Worm (Caenorhabditis elegans): ENCODE measurements around the gene F07C3.2.

Gene F07C3.2

ce11 chrV:9255480-9255879, 29.6 kb downstream of the F07C3.2 start:
- TF ChIP-seq scrt-1 (GFP tag; IDR thresholded peaks at IDR 0.05) (no peak), aly-1 (tag; optimal IDR thresholded peaks at IDR 0.05) (no peak), B0310.2 (tag; optimal IDR thresholded peaks at IDR 0.05) (no peak), flt-1 (GFP tag; IDR thresholded peaks at IDR 0.05) (no peak), F13C5.2 (tag; optimal IDR thresholded peaks at IDR 0.05) (no peak), ets-7 (tag; optimal IDR thresholded peaks at IDR 0.05) (no peak), tbx-11 (GFP tag; IDR thresholded peaks at IDR 0.05) (no peak), ceh-36 (tag; optimal IDR thresholded peaks at IDR 0.05) (no peak), hnd-1 (tag; optimal IDR thresholded peaks at IDR 0.05) (no peak), ceh-13 (GFP tag; optimal IDR thresholded peaks at IDR 0.05) (no peak)

DNA sequence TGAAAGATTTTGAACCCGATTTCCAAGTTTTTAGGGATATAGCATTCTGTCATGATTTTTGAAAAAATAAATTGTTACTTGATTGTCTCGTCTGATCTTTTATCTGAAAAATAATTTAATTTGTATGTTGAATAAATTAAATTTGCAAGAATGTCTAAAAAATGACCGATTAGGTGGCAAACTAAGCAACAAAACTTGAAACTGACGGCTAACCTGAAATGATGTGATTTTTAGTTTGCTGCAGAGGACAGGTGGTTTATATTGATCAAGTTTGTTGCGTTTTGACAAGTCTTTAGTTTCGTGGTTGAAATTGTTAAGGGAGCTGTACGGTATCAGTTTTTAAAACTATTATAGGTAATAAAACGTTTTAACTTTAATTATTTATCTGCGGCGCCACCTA, 31.6 kb downstream of the F07C3.2 start, which contains the start of gene F07C3.16:
Gene F07C3.16 (minus strand): TSS at position 101 of the 400 bp plus-strand sequence.
- TF ChIP-seq ama-1 (optimal IDR thresholded peaks at IDR 0.05), result no peak
- no peak for TF ChIP-seq hmg-4 (GFP tag; optimal IDR thresholded peaks at IDR 0.05)
- no peak for TF ChIP-seq pes-1 (GFP tag; IDR thresholded peaks at IDR 0.05)
- no peak for TF ChIP-seq tbx-37 (GFP tag; conservative IDR thresholded peaks at IDR 0.05)
- TF ChIP-seq scrt-1 (GFP tag; IDR thresholded peaks at IDR 0.05), result no peak
- TF ChIP-seq F13C5.2 (tag; optimal IDR thresholded peaks at IDR 0.05), result no peak
- no peak for TF ChIP-seq ceh-36 (tag; optimal IDR thresholded peaks at IDR 0.05)
- TF ChIP-seq hnd-1 (tag; optimal IDR thresholded peaks at IDR 0.05), result no peak
- no peak for TF ChIP-seq ceh-13 (GFP tag; optimal IDR thresholded peaks at IDR 0.05)
- TF ChIP-seq tbx-11 (GFP tag; IDR thresholded peaks at IDR 0.05), result no peak
- no peak for TF ChIP-seq flt-1 (GFP tag; IDR thresholded peaks at IDR 0.05)
- TF ChIP-seq tra-4 (tag; optimal IDR thresholded peaks at IDR 0.05), result no peak

ce11 chrV:9260411-9260810, 34.5 kb downstream of the F07C3.2 start:
- TF ChIP-seq B0310.2 (tag; optimal IDR thresholded peaks at IDR 0.05) (no peak), pes-1 (GFP tag; IDR thresholded peaks at IDR 0.05) (no peak), F13C5.2 (tag; optimal IDR thresholded peaks at IDR 0.05) (no peak), flt-1 (GFP tag; IDR thresholded peaks at IDR 0.05) (no peak), hmg-4 (GFP tag; optimal IDR thresholded peaks at IDR 0.05) (no peak), tra-4 (tag; optimal IDR thresholded peaks at IDR 0.05) (no peak), sea-1 (GFP tag; conservative IDR thresholded peaks at IDR 0.05) (no peak), ceh-36 (tag; optimal IDR thresholded peaks at IDR 0.05) (no peak), tbx-11 (GFP tag; IDR thresholded peaks at IDR 0.05) (no peak), ets-7 (tag; optimal IDR thresholded peaks at IDR 0.05) (no peak), tbx-37 (GFP tag; conservative IDR thresholded peaks at IDR 0.05) (no peak), aly-1 (tag; optimal IDR thresholded peaks at IDR 0.05) (no peak), hmbx-1 (tag; optimal IDR thresholded peaks at IDR 0.05) (no peak), hnd-1 (tag; optimal IDR thresholded peaks at IDR 0.05) (no peak), scrt-1 (GFP tag; IDR thresholded peaks at IDR 0.05) (no peak), ceh-13 (GFP tag; optimal IDR thresholded peaks at IDR 0.05) (no peak), ama-1 (optimal IDR thresholded peaks at IDR 0.05) (no peak)

ce11 chrV:9261492-9261891, 35.6 kb downstream of the F07C3.2 start, which contains the start of gene nhr-36:
TSS of gene nhr-36 (minus strand) at chrV:9261592.
- TF ChIP-seq ceh-36 (tag; optimal IDR thresholded peaks at IDR 0.05) (no peak), B0310.2 (tag; optimal IDR thresholded peaks at IDR 0.05) (no peak), flt-1 (GFP tag; IDR thresholded peaks at IDR 0.05) (no peak), hmg-4 (GFP tag; optimal IDR thresholded peaks at IDR 0.05) (no peak), ama-1 (optimal IDR thresholded peaks at IDR 0.05) (no peak), aly-1 (tag; optimal IDR thresholded peaks at IDR 0.05) (no peak), ceh-13 (GFP tag; optimal IDR thresholded peaks at IDR 0.05) (no peak), hnd-1 (tag; optimal IDR thresholded peaks at IDR 0.05) (no peak), tbx-37 (GFP tag; conservative IDR thresholded peaks at IDR 0.05) (no peak), scrt-1 (GFP tag; IDR thresholded peaks at IDR 0.05) (no peak), tbx-11 (GFP tag; IDR thresholded peaks at IDR 0.05) (no peak), ets-7 (tag; optimal IDR thresholded peaks at IDR 0.05) (no peak)

DNA sequence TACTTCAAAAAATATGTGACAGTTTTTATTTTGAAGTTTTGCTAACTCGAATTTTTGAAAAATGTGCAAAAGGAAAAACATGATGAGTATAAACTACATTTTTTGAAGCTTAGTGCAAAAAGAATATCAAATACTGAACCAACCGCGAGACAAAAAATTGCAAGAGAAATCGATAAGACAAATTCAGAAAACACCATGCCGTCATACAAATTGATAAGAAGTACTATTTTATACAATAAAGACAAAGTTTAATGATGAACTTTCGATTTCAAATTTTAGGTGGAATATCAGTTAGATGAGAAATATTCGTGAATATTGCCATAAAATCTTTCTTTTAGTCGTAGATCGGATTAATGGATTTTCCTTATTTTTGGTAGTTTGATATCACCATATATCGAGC, 36.8 kb downstream of the F07C3.2 start:
- no peak for TF ChIP-seq hmg-4 (GFP tag; optimal IDR thresholded peaks at IDR 0.05)
- no peak for TF ChIP-seq tbx-37 (GFP tag; conservative IDR thresholded peaks at IDR 0.05)
- no peak for TF ChIP-seq pes-1 (GFP tag; IDR thresholded peaks at IDR 0.05)
- no peak for TF ChIP-seq ets-7 (tag; optimal IDR thresholded peaks at IDR 0.05)
- no peak for TF ChIP-seq F13C5.2 (tag; optimal IDR thresholded peaks at IDR 0.05)
- TF ChIP-seq ceh-36 (tag; optimal IDR thresholded peaks at IDR 0.05), result no peak
- TF ChIP-seq ama-1 (optimal IDR thresholded peaks at IDR 0.05), result no peak
- TF ChIP-seq flt-1 (GFP tag; IDR thresholded peaks at IDR 0.05), result no peak
- no peak for TF ChIP-seq tbx-11 (GFP tag; IDR thresholded peaks at IDR 0.05)
- TF ChIP-seq aly-1 (tag; optimal IDR thresholded peaks at IDR 0.05), result no peak
- no peak for TF ChIP-seq tra-4 (tag; optimal IDR thresholded peaks at IDR 0.05)
- no peak for TF ChIP-seq B0310.2 (tag; optimal IDR thresholded peaks at IDR 0.05)

ce11 chrV:9266399-9266798, 40.5 kb downstream of the F07C3.2 start, which contains the start of gene slc-17.7:
TSS of gene slc-17.7 (minus strand) at chrV:9266499.
- no peak for TF ChIP-seq ama-1 (optimal IDR thresholded peaks at IDR 0.05)
- no peak for TF ChIP-seq flt-1 (GFP tag; IDR thresholded peaks at IDR 0.05)
- no peak for TF ChIP-seq scrt-1 (GFP tag; IDR thresholded peaks at IDR 0.05)
- TF ChIP-seq ceh-13 (GFP tag; optimal IDR thresholded peaks at IDR 0.05), result no peak
- TF ChIP-seq tbx-11 (GFP tag; IDR thresholded peaks at IDR 0.05), result no peak
- no peak for TF ChIP-seq pes-1 (GFP tag; IDR thresholded peaks at IDR 0.05)
- TF ChIP-seq sea-1 (GFP tag; conservative IDR thresholded peaks at IDR 0.05), result no peak

ce11 chrV:9268202-9268601, 42.3 kb downstream of the F07C3.2 start:
- TF ChIP-seq hmbx-1 (tag; optimal IDR thresholded peaks at IDR 0.05) (no peak), flt-1 (GFP tag; IDR thresholded peaks at IDR 0.05) (no peak), pes-1 (GFP tag; IDR thresholded peaks at IDR 0.05) (no peak), B0310.2 (tag; optimal IDR thresholded peaks at IDR 0.05) (no peak), ets-7 (tag; optimal IDR thresholded peaks at IDR 0.05) (no peak), tra-4 (tag; optimal IDR thresholded peaks at IDR 0.05) (no peak), scrt-1 (GFP tag; IDR thresholded peaks at IDR 0.05) (no peak), ceh-36 (tag; optimal IDR thresholded peaks at IDR 0.05) (no peak), aly-1 (tag; optimal IDR thresholded peaks at IDR 0.05) (no peak), hnd-1 (tag; optimal IDR thresholded peaks at IDR 0.05) (no peak), ama-1 (optimal IDR thresholded peaks at IDR 0.05) (no peak), F13C5.2 (tag; optimal IDR thresholded peaks at IDR 0.05) (no peak), tbx-11 (GFP tag; IDR thresholded peaks at IDR 0.05) (no peak), tbx-37 (GFP tag; conservative IDR thresholded peaks at IDR 0.05) (no peak), sea-1 (GFP tag; conservative IDR thresholded peaks at IDR 0.05) (no peak), ceh-13 (GFP tag; optimal IDR thresholded peaks at IDR 0.05) (no peak)
